Worm (Caenorhabditis elegans): ENCODE data around the gene lea-1.
A peak's percentile ranks its signal among the peaks of the same experiment; 100 is the strongest.

DNA sequence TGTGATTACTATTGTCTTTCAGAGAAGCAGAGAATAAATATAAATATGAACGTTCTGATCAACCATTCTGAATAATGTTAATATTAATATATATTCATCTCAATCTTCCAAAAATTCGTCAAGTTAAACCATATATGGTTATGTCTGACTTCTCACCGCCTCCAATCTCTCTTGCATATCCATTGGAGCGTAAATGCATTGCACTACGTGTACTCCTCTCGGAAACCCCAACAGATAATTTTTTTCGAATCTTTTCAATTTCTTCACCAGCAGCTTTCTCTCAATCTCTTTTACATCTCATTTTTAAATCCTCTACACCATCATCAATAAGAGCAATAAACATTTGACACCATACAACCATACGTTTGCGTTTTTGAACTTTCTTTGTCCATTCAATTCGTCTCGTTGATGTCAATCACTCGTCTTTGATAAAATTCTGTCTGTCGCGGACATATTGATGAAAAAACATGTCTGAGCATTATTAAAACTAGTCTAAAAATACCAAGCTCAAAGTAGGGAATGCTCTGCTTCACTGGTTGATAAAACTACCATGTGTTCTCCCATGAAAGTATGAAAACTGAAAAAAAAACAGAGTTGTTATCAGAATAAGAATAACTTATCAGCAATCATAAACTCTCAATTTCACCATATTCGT, 8.3 kb upstream of the lea-1 start:
- TF ChIP-seq dao-5 (tag; optimal IDR thresholded peaks at IDR 0.05) = no peak
- TF ChIP-seq him-1 (tag; optimal IDR thresholded peaks at IDR 0.05) = no peak
- peak; percentile 74 for TF ChIP-seq W03F9.2 (tag; optimal IDR thresholded peaks at IDR 0.05)
